Fruit fly (Drosophila melanogaster): Measurements from ENCODE around the gene PpD3.

DNA sequence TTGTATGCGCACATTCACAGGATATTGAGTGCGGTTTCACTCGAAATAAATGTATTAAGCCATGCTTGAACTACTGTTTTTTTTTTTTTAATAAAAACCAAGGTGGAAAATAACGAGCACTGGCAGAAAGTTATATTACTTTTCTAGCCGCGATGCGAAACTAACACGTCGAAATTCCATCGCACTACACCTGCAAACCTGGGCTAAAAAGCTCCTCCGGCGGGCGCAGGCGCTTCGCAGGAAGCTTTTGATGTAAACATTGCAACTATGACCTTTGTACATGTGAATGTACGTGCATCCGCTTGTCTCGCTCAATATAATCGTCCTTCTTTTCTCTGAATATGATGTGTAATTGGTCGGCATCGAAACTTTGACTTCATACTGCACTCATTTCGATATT is 7.9 kb upstream of the PpD3 start, which contains the start of gene side-VII:
- TF ChIP-seq Dll (optimal IDR thresholded peaks at IDR 0.05) (no peak), pan (optimal IDR thresholded peaks at IDR 0.05) (no peak), CG8478 (optimal IDR thresholded peaks at IDR 0.05) (no peak), usp (GFP tag; optimal IDR thresholded peaks at IDR 0.05) (no peak), EcR (GFP tag; optimal IDR thresholded peaks at IDR 0.05) (no peak)
